Fruit fly (Drosophila melanogaster): Measurements from ENCODE around the gene CG32052.

- TF ChIP-seq CG8478 (optimal IDR thresholded peaks at IDR 0.05) (no peak), CTCF (optimal IDR thresholded peaks at IDR 0.05) (no peak)
Measured at dm6 chr3L:9814621-9815020, 27.8 kb downstream of the CG32052 start.
